Worm (Caenorhabditis elegans): ENCODE data around the gene ugt-56.

ce11 chrV:12281508-12281907, 22.7 kb downstream of the ugt-56 start:
- TF ChIP-seq unc-62 (GFP tag; optimal IDR thresholded peaks at IDR 0.05) (no peak), mls-2 (tag; optimal IDR thresholded peaks at IDR 0.05) (no peak), nhr-237 (tag; optimal IDR thresholded peaks at IDR 0.05) (no peak)

All from whole organism, mixed stage, embryonic.